Worm (Caenorhabditis elegans): Measurements from ENCODE around the gene Y80D3A.8.

The Y80D3A.8 gene

ce11 chrV:18967479-18968056, 27.1 kb downstream of the Y80D3A.8 start, which contains the start of gene Y39B6A.43:
Y39B6A.43 (minus strand) TSS chrV:18967829.
- TF ChIP-seq repo-1 (tag; optimal IDR thresholded peaks at IDR 0.05) (peak; percentile 94), Y79H2A.3 (GFP tag; conservative IDR thresholded peaks at IDR 0.05) (peak; percentile 97), ceh-40 (GFP tag; IDR thresholded peaks at IDR 0.05) (peak; percentile 58; the same call in 1 of the 2 replicates), lin-26 (GFP tag; IDR thresholded peaks at IDR 0.05) (peak; percentile 85), ztf-22 (GFP tag; optimal IDR thresholded peaks at IDR 0.05) (peak; percentile 84), snpc-4 (GFP tag; optimal IDR thresholded peaks at IDR 0.05) (peak; percentile 80), snpc-4 (tag; optimal IDR thresholded peaks at IDR 0.05) (peak; percentile 63 to 88 (median 84)), hrde-1 (tag; optimal IDR thresholded peaks at IDR 0.05; ENCODE audit: borderline replicate concordance) (peak; percentile 84), nfyb-1 (GFP tag; IDR thresholded peaks at IDR 0.05) (peak; percentile 97), F57A8.1 (GFP tag; optimal IDR thresholded peaks at IDR 0.05) (peak; percentile 42), efl-1 (GFP tag; optimal IDR thresholded peaks at IDR 0.05) (peak; percentile 94), B0019.2 (GFP tag; conservative IDR thresholded peaks at IDR 0.05) (peak; percentile 91), madf-6 (GFP tag; IDR thresholded peaks at IDR 0.05) (peak; percentile 94), rec-8 (tag; optimal IDR thresholded peaks at IDR 0.05) (peak in 1 of 2 experiments; percentile 75), ztf-26 (tag; optimal IDR thresholded peaks at IDR 0.05) (peak; percentile 97), cebp-2 (GFP tag; IDR thresholded peaks at IDR 0.05) (peak; percentile 90; the same call in 1 of the 2 replicates), chd-7 (tag; optimal IDR thresholded peaks at IDR 0.05) (peak; percentile 97), ceh-58 (GFP tag; IDR thresholded peaks at IDR 0.05) (0 out of 2 replicates have a peak, but pooled peaks have one; percentile 37), F22D6.2 (tag; optimal IDR thresholded peaks at IDR 0.05) (peak; percentile 81), F33H1.4 (GFP tag; IDR thresholded peaks at IDR 0.05) (peak; percentile 86), egrh-3 (GFP tag; IDR thresholded peaks at IDR 0.05) (peak; percentile 63), mcd-1 (GFP tag; IDR thresholded peaks at IDR 0.05) (peak; percentile 100), ccch-3 (GFP tag; optimal IDR thresholded peaks at IDR 0.05) (no peak), D2030.7 (GFP tag; IDR thresholded peaks at IDR 0.05) (peak; percentile 99), ama-1 (optimal IDR thresholded peaks at IDR 0.05) (no peak), ama-1 (GFP tag; optimal IDR thresholded peaks at IDR 0.05) (peak in 1 of 2 experiments; percentile 53), Y53F4B.3 (GFP tag; IDR thresholded peaks at IDR 0.05) (peak; percentile 88), dpl-1 (GFP tag; optimal IDR thresholded peaks at IDR 0.05) (peak; percentile 97), gei-17 (GFP tag; optimal IDR thresholded peaks at IDR 0.05) (peak; percentile 81), K12H6.12 (tag; optimal IDR thresholded peaks at IDR 0.05) (peak; percentile 100), sdz-38 (tag; optimal IDR thresholded peaks at IDR 0.05) (no peak), ceh-27 (GFP tag; optimal IDR thresholded peaks at IDR 0.05) (peak; percentile 97), F49E8.2 (tag; optimal IDR thresholded peaks at IDR 0.05; ENCODE audit: insufficient read depth) (peak; percentile 97), nhr-179 (tag; optimal IDR thresholded peaks at IDR 0.05) (no peak), ztf-28 (GFP tag; IDR thresholded peaks at IDR 0.05) (peak; percentile 96), bed-2 (GFP tag; IDR thresholded peaks at IDR 0.05) (peak; percentile 77), lag-1 (GFP tag; IDR thresholded peaks at IDR 0.05) (0 out of 2 replicates have a peak, but pooled peaks have one; percentile 50), madf-8 (GFP tag; conservative IDR thresholded peaks at IDR 0.05) (peak; percentile 88), T07F8.4 (tag; optimal IDR thresholded peaks at IDR 0.05) (no peak), dox-1 (GFP tag; IDR thresholded peaks at IDR 0.05) (peak; percentile 99), K11D2.4 (GFP tag; IDR thresholded peaks at IDR 0.05) (peak; percentile 99), snpc-1.1 (tag; optimal IDR thresholded peaks at IDR 0.05; ENCODE audit: insufficient read depth) (peak; percentile 64), nhr-80 (tag; optimal IDR thresholded peaks at IDR 0.05) (peak; percentile 67), B0261.1 (tag; optimal IDR thresholded peaks at IDR 0.05) (peak; percentile 49), mxl-1 (tag; optimal IDR thresholded peaks at IDR 0.05) (no peak), rcor-1 (GFP tag; IDR thresholded peaks at IDR 0.05) (peak; percentile 98), F39B2.1 (GFP tag; IDR thresholded peaks at IDR 0.05) (peak; percentile 86), atf-7 (tag; optimal IDR thresholded peaks at IDR 0.05) (peak; percentile 95)

Data from whole organism, young adult.